Fruit fly (Drosophila melanogaster) whole organism, embryonic: ENCODE data around the gene CG7548.
A peak's percentile ranks its signal among the peaks of the same experiment; 100 is the strongest.

Experiments
- CG10431 ChIP-seq: fragments of 200-800 bp; sonication (Bioruptor generic); optimal IDR thresholded peaks from 3 replicates; lab custom pipeline; 2018; ENCODE audit warnings: missing biosample characterization, mild to moderate bottlenecking, missing genetic modification characterization
- CG10462 ChIP-seq: fragments of 200-800 bp; sonication (Bioruptor generic); optimal IDR thresholded peaks from 2 replicates; lab custom pipeline; 2016; ENCODE audit warnings: missing biosample characterization, missing genetic modification characterization
- CG10565 ChIP-seq: fragments of 200-800 bp; sonication (Bioruptor generic); optimal IDR thresholded peaks from 3 replicates; lab custom pipeline; 2016; ENCODE audit warnings: missing biosample characterization, mild to moderate bottlenecking, missing genetic modification characterization
- CG11093 ChIP-seq: fragments of 200-800 bp; sonication (Bioruptor generic); IDR thresholded peaks from 3 replicates; pipeline ENCODE4 v1.3.6; 2022; ENCODE audit warnings: missing biosample characterization, missing genetic modification characterization
- CG14014 ChIP-seq: fragments of 200-800 bp; sonication (Bioruptor generic); IDR thresholded peaks from 2 replicates; pipeline ENCODE4 v1.3.6; 2022; ENCODE audit warnings: missing biosample characterization, missing genetic modification characterization
- CG14710 ChIP-seq: fragments of 200-800 bp; sonication (Bioruptor generic); optimal IDR thresholded peaks from 3 replicates; lab custom pipeline; 2019; ENCODE audit warnings: missing biosample characterization, mild to moderate bottlenecking, missing genetic modification characterization, moderate library complexity
- CG14860 ChIP-seq: fragments of 200-800 bp; sonication (Bioruptor generic); IDR thresholded peaks from 3 replicates; pipeline ENCODE4 v1.3.6; 2022; ENCODE audit warnings: missing biosample characterization, missing genetic modification characterization; ENCODE audit not compliant: partially characterized antibody
- CG18599 ChIP-seq: fragments of 200-800 bp; sonication (Bioruptor generic); optimal IDR thresholded peaks from 3 replicates; lab custom pipeline; 2017; ENCODE audit warnings: missing biosample characterization, missing genetic modification characterization, mild to moderate bottlenecking, moderate library complexity, missing genetic modification reagents
- CG2120 ChIP-seq: fragments of 200-800 bp; sonication (Bioruptor generic); optimal IDR thresholded peaks from 3 replicates; lab custom pipeline; 2016; ENCODE audit warnings: missing biosample characterization, missing genetic modification characterization
- CG30020 ChIP-seq: fragments of 200-800 bp; optimal IDR thresholded peaks from 2 replicates; lab custom pipeline; 2019; ENCODE audit warnings: missing biosample characterization, mild to moderate bottlenecking, missing genetic modification characterization, moderate library complexity
- CG30403 ChIP-seq: fragments of 200-800 bp; sonication (Bioruptor generic); optimal IDR thresholded peaks from 3 replicates; lab custom pipeline; 2016; ENCODE audit warnings: missing biosample characterization, missing genetic modification characterization
- CG32772 ChIP-seq: fragments of 200-800 bp; sonication (Bioruptor generic); IDR thresholded peaks from 2 replicates; pipeline ENCODE4 v1.3.6; 2022; ENCODE audit warnings: missing biosample characterization, missing genetic modification characterization
- CG4328 ChIP-seq: fragments of 200-800 bp; sonication (Bioruptor generic); optimal IDR thresholded peaks from 3 replicates; lab custom pipeline; 2017; ENCODE audit warnings: missing biosample characterization, missing genetic modification reagents, missing genetic modification characterization
- CG4730 ChIP-seq: fragments of 200-800 bp; sonication (Bioruptor generic); IDR thresholded peaks from 2 replicates; pipeline ENCODE4 v1.3.6; 2022; ENCODE audit warnings: missing biosample characterization, missing genetic modification characterization
- CG6254 ChIP-seq: fragments of 200-800 bp; sonication (Bioruptor generic); optimal IDR thresholded peaks from 3 replicates; lab custom pipeline; 2017; ENCODE audit warnings: mild to moderate bottlenecking, missing biosample characterization, missing genetic modification reagents, missing genetic modification characterization
- CG6272 ChIP-seq: fragments of 200-800 bp; sonication (Bioruptor generic); IDR thresholded peaks from 2 replicates; pipeline ENCODE4 v1.3.6; 2022; ENCODE audit warnings: missing biosample characterization, missing genetic modification characterization
- CG7963 ChIP-seq: fragments of 200-800 bp; sonication (Bioruptor generic); IDR thresholded peaks from 3 replicates; pipeline ENCODE4 v1.3.6; 2022; ENCODE audit warnings: missing biosample characterization, missing genetic modification characterization; ENCODE audit not compliant: partially characterized antibody
- CG8281 ChIP-seq: fragments of 200-800 bp; sonication (Bioruptor generic); optimal IDR thresholded peaks from 2 replicates; lab custom pipeline; 2018; ENCODE audit warnings: missing biosample characterization, mild to moderate bottlenecking, missing genetic modification characterization, moderate library complexity
- CG8388 ChIP-seq: fragments of 200-800 bp; sonication (Bioruptor generic); optimal IDR thresholded peaks from 2 replicates; lab custom pipeline; 2019; ENCODE audit warnings: missing biosample characterization, mild to moderate bottlenecking, missing genetic modification characterization, moderate library complexity
- CTCF ChIP-seq: fragments of 200-800 bp; sonication (Bioruptor generic); optimal IDR thresholded peaks from 2 replicates; lab custom pipeline; 2017; ENCODE audit warnings: missing biosample characterization, mild to moderate bottlenecking, missing genetic modification characterization, moderate library complexity
- CkIIα-i1 ChIP-seq: fragments of 200-800 bp; sonication (Bioruptor generic); IDR thresholded peaks from 2 replicates; pipeline ENCODE4 v1.3.6; 2022; ENCODE audit warnings: missing biosample characterization, missing genetic modification characterization
- Dfd ChIP-seq, 2 experiments: fragments of >200 bp; optimal IDR thresholded peaks; 2 replicates each; lab custom pipeline; 2017; ENCODE audit warnings: missing biosample characterization in 2 of 2, missing genetic modification characterization in 2 of 2
- Hr39 ChIP-seq: fragments of >200 bp; optimal IDR thresholded peaks from 2 replicates; lab custom pipeline; 2017
- Meics ChIP-seq: fragments of 200-800 bp; sonication (Bioruptor generic); optimal IDR thresholded peaks from 2 replicates; lab custom pipeline; 2017; ENCODE audit warnings: missing biosample characterization, mild to moderate bottlenecking, missing genetic modification characterization
- Spps ChIP-seq: fragments of 200-800 bp; sonication (Bioruptor generic); optimal IDR thresholded peaks from 2 replicates; lab custom pipeline; 2018; ENCODE audit warnings: missing biosample characterization, mild to moderate bottlenecking, missing genetic modification characterization
- YL-1 ChIP-seq: fragments of 200-800 bp; sonication (Bioruptor generic); optimal IDR thresholded peaks from 3 replicates; lab custom pipeline; 2017; ENCODE audit warnings: missing biosample characterization, mild to moderate bottlenecking, missing genetic modification characterization
- ab ChIP-seq: fragments of 200-800 bp; sonication (Bioruptor generic); optimal IDR thresholded peaks from 2 replicates; lab custom pipeline; 2016; ENCODE audit warnings: missing biosample characterization, missing genetic modification characterization
- abd-A ChIP-seq: fragments of 200-800 bp; sonication (Bioruptor generic); optimal IDR thresholded peaks from 3 replicates; lab custom pipeline; 2019; ENCODE audit warnings: missing biosample characterization, mild to moderate bottlenecking, missing genetic modification characterization, moderate library complexity
- al ChIP-seq: fragments of 200-800 bp; sonication (Bioruptor generic); IDR thresholded peaks from 2 replicates; pipeline ENCODE4 v1.3.6; 2022; ENCODE audit warnings: missing biosample characterization, missing genetic modification characterization
- ara ChIP-seq: fragments of 200-800 bp; sonication (Bioruptor generic); IDR thresholded peaks from 2 replicates; pipeline ENCODE4 v1.3.6; 2022; ENCODE audit warnings: missing biosample characterization, missing genetic modification characterization
- chinmo ChIP-seq: fragments of 200-800 bp; sonication (Bioruptor generic); IDR thresholded peaks from 4 replicates; pipeline ENCODE4 v1.3.6; 2022; ENCODE audit warnings: missing biosample characterization, missing genetic modification characterization; ENCODE audit not compliant: partially characterized antibody
- corto ChIP-seq: fragments of 200-800 bp; sonication (Bioruptor generic); optimal IDR thresholded peaks from 2 replicates; lab custom pipeline; 2016; ENCODE audit warnings: missing biosample characterization, mild to moderate bottlenecking, missing genetic modification characterization, moderate library complexity
- crol ChIP-seq: fragments of 200-800 bp; sonication (Bioruptor generic); IDR thresholded peaks from 2 replicates; pipeline ENCODE4 v1.3.6; 2022; ENCODE audit warnings: missing biosample characterization, missing genetic modification characterization
- dan ChIP-seq: fragments of 200-800 bp; sonication (Bioruptor generic); IDR thresholded peaks from 2 replicates; pipeline ENCODE4 v1.3.6; 2022; ENCODE audit warnings: missing biosample characterization, missing genetic modification characterization
- disco-r ChIP-seq: fragments of 200-800 bp; sonication (Bioruptor generic); optimal IDR thresholded peaks from 2 replicates; lab custom pipeline; 2016; ENCODE audit warnings: missing biosample characterization, missing genetic modification characterization
- fd96Cb ChIP-seq: fragments of 200-800 bp; sonication (Bioruptor generic); optimal IDR thresholded peaks from 2 replicates; lab custom pipeline; 2018; ENCODE audit warnings: missing biosample characterization, mild to moderate bottlenecking, missing genetic modification characterization, moderate library complexity
- knrl ChIP-seq: fragments of 200-800 bp; sonication (Bioruptor generic); IDR thresholded peaks from 3 replicates; pipeline ENCODE4 v1.3.6; 2022; ENCODE audit warnings: missing biosample characterization, missing genetic modification characterization; ENCODE audit not compliant: partially characterized antibody
- lov ChIP-seq, 2 experiments: fragments of 200-800 bp in 1 of 2; fragments of >200 bp in 1 of 2; sonication (Bioruptor generic) in 1 of 2; IDR thresholded peaks in 1 of 2; optimal IDR thresholded peaks in 1 of 2; 2 replicates in 1 of 2; 3 replicates in 1 of 2; pipeline versions ENCODE4 v1.3.6 to Lab custom; 2017 to 2022; ENCODE audit warnings: missing biosample characterization in 1 of 2, missing genetic modification characterization in 1 of 2
- maf-S ChIP-seq: fragments of 200-800 bp; sonication (Bioruptor generic); optimal IDR thresholded peaks from 2 replicates; lab custom pipeline; 2016; ENCODE audit warnings: missing biosample characterization, missing genetic modification characterization
- nerfin-1 ChIP-seq: fragments of 200-800 bp; sonication (Bioruptor generic); optimal IDR thresholded peaks from 3 replicates; lab custom pipeline; 2019; ENCODE audit warnings: missing biosample characterization, mild to moderate bottlenecking, missing genetic modification characterization, moderate library complexity
- otp ChIP-seq: fragments of 200-800 bp; sonication (Bioruptor generic); IDR thresholded peaks from 3 replicates; pipeline ENCODE4, ENCODE4 v1.3.6; 2022; ENCODE audit warnings: missing biosample characterization, missing genetic modification characterization
- pb ChIP-seq: fragments of 200-800 bp; sonication (Bioruptor generic); optimal IDR thresholded peaks from 3 replicates; lab custom pipeline; 2016; ENCODE audit warnings: missing biosample characterization, missing genetic modification characterization
- sd ChIP-seq: fragments of 200-800 bp; sonication (Bioruptor generic); optimal IDR thresholded peaks from 3 replicates; lab custom pipeline; 2018; ENCODE audit warnings: missing biosample characterization, mild to moderate bottlenecking, missing genetic modification characterization, moderate library complexity
- seq ChIP-seq: fragments of 200-800 bp; sonication (Bioruptor generic); IDR thresholded peaks from 2 replicates; pipeline ENCODE4 v1.3.6; 2022; ENCODE audit warnings: missing biosample characterization, missing genetic modification characterization
- sqz ChIP-seq: fragments of 200-800 bp; sonication (Bioruptor generic); optimal IDR thresholded peaks from 3 replicates; lab custom pipeline; 2018; ENCODE audit warnings: missing biosample characterization, mild to moderate bottlenecking, missing genetic modification characterization
- usp ChIP-seq: fragments of >200 bp; optimal IDR thresholded peaks from 2 replicates; lab custom pipeline; 2017; ENCODE audit warnings: missing biosample characterization, missing genetic modification characterization
- vvl ChIP-seq: fragments of 200-800 bp; sonication (Bioruptor generic); IDR thresholded peaks from 2 replicates; pipeline ENCODE4 v1.3.6; 2022; ENCODE audit warnings: missing biosample characterization, missing genetic modification characterization
- zen ChIP-seq: fragments of 200-800 bp; sonication (Bioruptor generic); optimal IDR thresholded peaks from 3 replicates; lab custom pipeline; 2018; ENCODE audit warnings: missing biosample characterization, mild to moderate bottlenecking, missing genetic modification characterization, moderate library complexity
- zf30C ChIP-seq: fragments of 200-800 bp; sonication (Bioruptor generic); optimal IDR thresholded peaks from 3 replicates; lab custom pipeline; 2018; ENCODE audit warnings: missing biosample characterization, mild to moderate bottlenecking, missing genetic modification characterization

The CG7548 gene

dm6 chr3L:7510414-7511384 lies 4.7 kb upstream of the CG7548 start, which contains the start of gene CG7546 (continued):
- TF ChIP-seq Meics (peak; percentile 49), dan (GFP tag; lab: Robert Waterston, UW) (no peak), sqz (no peak), CG6272 (peak; percentile 33; the same call in 1 of the 2 replicates), al (peak; percentile 51), CG6254 (GFP tag; lab: Kevin White, UChicago) (no peak), otp (GFP tag; lab: Robert Waterston, UW) (no peak), CTCF (GFP tag; lab: Kevin White, UChicago) (no peak), CG10565 (no peak), ab (GFP tag; lab: Kevin White, UChicago) (no peak), pb (GFP tag; lab: Kevin White, UChicago) (no peak), ara (GFP tag; lab: Robert Waterston, UW) (no peak), zen (tag; lab: Kevin White, UChicago) (peak; percentile 10), knrl (peak; percentile 35; the same call in 1 of the 3 replicates), vvl (GFP tag; lab: Robert Waterston, UW) (no peak; the same call in 1 of the 2 replicates), zf30C (GFP tag; lab: Kevin White, UChicago) (peak; percentile 38), CG2120 (GFP tag; lab: Kevin White, UChicago) (peak; percentile 63), CG30403 (peak; percentile 67), seq (GFP tag; lab: Robert Waterston, UW) (no peak), Dfd (GFP tag; optimal IDR thresholded peaks at IDR 0.05; lab: Kevin White, UChicago) (no peak), YL-1 (peak; percentile 43), crol (GFP tag; lab: Robert Waterston, UW) (peak; percentile 99), nerfin-1 (tag; lab: Kevin White, UChicago) (peak; percentile 27), abd-A (tag; lab: Kevin White, UChicago) (no peak), CG14860 (GFP tag; lab: Robert Waterston, UW) (no peak), CG7963 (GFP tag; lab: Robert Waterston, UW) (no peak), CG4328 (no peak), CG30020 (tag; lab: Kevin White, UChicago) (no peak), CG8388 (GFP tag; lab: Kevin White, UChicago) (peak; percentile 20), disco-r (no peak), fd96Cb (tag; lab: Kevin White, UChicago) (peak; percentile 15), CG11093 (no peak), sd (tag; lab: Kevin White, UChicago) (peak; percentile 88), Spps (tag; lab: Kevin White, UChicago) (no peak), chinmo (no peak), corto (GFP tag; lab: Kevin White, UChicago) (no peak), CG4730 (GFP tag; lab: Robert Waterston, UW) (no peak), CG10462 (GFP tag; lab: Kevin White, UChicago) (peak; percentile 15), maf-S (no peak), usp (GFP tag; lab: Kevin White, UChicago) (no peak), CG10431 (GFP tag; lab: Kevin White, UChicago) (no peak), CG18599 (GFP tag; lab: Kevin White, UChicago) (peak; percentile 5), CG8281 (tag; lab: Kevin White, UChicago) (no peak), CG32772 (GFP tag; lab: Robert Waterston, UW) (no peak), CG14014 (GFP tag; lab: Robert Waterston, UW) (no peak; the same call in 1 of the 2 replicates), CG14710 (tag; lab: Kevin White, UChicago) (peak; percentile 72), CkIIα-i1 (GFP tag; lab: Robert Waterston, UW) (no peak), lov (optimal IDR thresholded peaks at IDR 0.05; lab: Kevin White, UChicago) (no peak), lov (GFP tag; IDR thresholded peaks at IDR 0.05; lab: Robert Waterston, UW) (no peak), Hr39 (lab: Kevin White, UChicago) (no peak)
